Fruit fly (Drosophila melanogaster) whole organism, embryonic: Measurements from ENCODE around the gene Rab40.
A peak's percentile ranks its signal among the peaks of the same experiment; 100 is the strongest.

Experiments
- ATbp ChIP-seq: fragments of 200-800 bp; sonication (Bioruptor generic); optimal IDR thresholded peaks from 2 replicates; lab custom pipeline; 2017; ENCODE audit warnings: missing biosample characterization, mild to moderate bottlenecking, missing genetic modification characterization, missing genetic modification reagents
- Antp ChIP-seq: fragments of 200-800 bp; sonication (Bioruptor generic); optimal IDR thresholded peaks from 3 replicates; lab custom pipeline; 2016; ENCODE audit warnings: missing biosample characterization, missing genetic modification characterization
- Asciz ChIP-seq: fragments of 200-800 bp; sonication (Bioruptor generic); optimal IDR thresholded peaks from 2 replicates; lab custom pipeline; 2017; ENCODE audit warnings: missing biosample characterization, mild to moderate bottlenecking, missing genetic modification characterization, missing genetic modification reagents
- CG10147 ChIP-seq: fragments of 200-800 bp; sonication (Bioruptor generic); optimal IDR thresholded peaks from 2 replicates; lab custom pipeline; 2019; ENCODE audit warnings: missing biosample characterization, mild to moderate bottlenecking, missing genetic modification characterization, moderate library complexity
- CG10543 ChIP-seq: fragments of 200-800 bp; sonication (Bioruptor generic); optimal IDR thresholded peaks from 3 replicates; lab custom pipeline; 2017; ENCODE audit warnings: missing biosample characterization, mild to moderate bottlenecking, missing genetic modification characterization, moderate library complexity
- CG10654 ChIP-seq: fragments of 200-800 bp; sonication (Bioruptor generic); optimal IDR thresholded peaks from 2 replicates; lab custom pipeline; 2016; ENCODE audit warnings: missing biosample characterization, missing genetic modification characterization
- CG11085 ChIP-seq: fragments of 200-800 bp; sonication (Bioruptor generic); IDR thresholded peaks from 2 replicates; pipeline ENCODE4 v1.3.6; 2022; ENCODE audit warnings: missing biosample characterization, missing genetic modification characterization
- CG11695 ChIP-seq: fragments of 200-800 bp; sonication (Bioruptor generic); IDR thresholded peaks from 3 replicates; pipeline ENCODE4 v1.3.6; 2022; ENCODE audit warnings: missing biosample characterization, missing genetic modification characterization
- CG12071 ChIP-seq: fragments of 200-800 bp; sonication (Bioruptor generic); optimal IDR thresholded peaks from 3 replicates; lab custom pipeline; 2018; ENCODE audit warnings: missing biosample characterization, mild to moderate bottlenecking, missing genetic modification characterization
- CG13624 ChIP-seq: fragments of 200-800 bp; sonication (Bioruptor generic); optimal IDR thresholded peaks from 2 replicates; lab custom pipeline; 2016; ENCODE audit warnings: missing biosample characterization, missing genetic modification characterization
- CG17186 ChIP-seq: fragments of 200-800 bp; sonication (Bioruptor generic); optimal IDR thresholded peaks from 3 replicates; lab custom pipeline; 2017; ENCODE audit warnings: missing biosample characterization, missing genetic modification reagents, missing genetic modification characterization
- CG31441 ChIP-seq: fragments of 200-800 bp; sonication (Bioruptor generic); IDR thresholded peaks from 2 replicates; pipeline ENCODE4 v1.3.6; 2022; ENCODE audit warnings: missing biosample characterization, missing genetic modification characterization
- CG3995 ChIP-seq: fragments of 200-800 bp; sonication (Bioruptor generic); optimal IDR thresholded peaks from 3 replicates; lab custom pipeline; 2016; ENCODE audit warnings: missing biosample characterization, missing genetic modification characterization
- CG5245 ChIP-seq: fragments of 200-800 bp; sonication (Bioruptor generic); optimal IDR thresholded peaks from 3 replicates; lab custom pipeline; 2016; ENCODE audit warnings: missing biosample characterization, missing genetic modification characterization
- CG5953 ChIP-seq: fragments of 200-800 bp; sonication (Bioruptor generic); IDR thresholded peaks from 2 replicates; pipeline ENCODE4 v1.3.6; 2022; ENCODE audit warnings: missing biosample characterization, missing genetic modification characterization
- CG6654 ChIP-seq: fragments of 200-800 bp; sonication (Bioruptor generic); optimal IDR thresholded peaks from 2 replicates; lab custom pipeline; 2017; ENCODE audit warnings: missing biosample characterization, mild to moderate bottlenecking, missing genetic modification characterization
- CG6813 ChIP-seq: fragments of 200-800 bp; sonication (Bioruptor generic); optimal IDR thresholded peaks from 2 replicates; lab custom pipeline; 2017; ENCODE audit warnings: missing biosample characterization, missing genetic modification characterization, mild to moderate bottlenecking, moderate library complexity, missing genetic modification reagents
- CG7963 ChIP-seq: fragments of 200-800 bp; sonication (Bioruptor generic); IDR thresholded peaks from 3 replicates; pipeline ENCODE4 v1.3.6; 2022; ENCODE audit warnings: missing biosample characterization, missing genetic modification characterization; ENCODE audit not compliant: partially characterized antibody
- CG8281 ChIP-seq: fragments of 200-800 bp; sonication (Bioruptor generic); optimal IDR thresholded peaks from 2 replicates; lab custom pipeline; 2018; ENCODE audit warnings: missing biosample characterization, mild to moderate bottlenecking, missing genetic modification characterization, moderate library complexity
- CG9817 ChIP-seq: fragments of 200-800 bp; sonication (Bioruptor generic); optimal IDR thresholded peaks from 2 replicates; lab custom pipeline; 2018; ENCODE audit warnings: missing biosample characterization, mild to moderate bottlenecking, missing genetic modification characterization, moderate library complexity
- Dbx ChIP-seq: fragments of 200-800 bp; sonication (Bioruptor generic); IDR thresholded peaks from 3 replicates; pipeline ENCODE4 v1.3.6; 2022; ENCODE audit warnings: missing biosample characterization, missing genetic modification characterization
- Doc2 ChIP-seq: fragments of 200-800 bp; sonication (Bioruptor generic); IDR thresholded peaks from 2 replicates; pipeline ENCODE4 v1.3.6; 2022; ENCODE audit warnings: missing biosample characterization, missing genetic modification characterization
- Doc3 ChIP-seq: fragments of 200-800 bp; sonication (Bioruptor generic); IDR thresholded peaks from 3 replicates; pipeline ENCODE4 v1.3.6; 2022; ENCODE audit warnings: missing biosample characterization, missing genetic modification characterization; ENCODE audit not compliant: partially characterized antibody
- Fer1 ChIP-seq: fragments of 200-800 bp; sonication (Bioruptor generic); optimal IDR thresholded peaks from 2 replicates; lab custom pipeline; 2017; ENCODE audit warnings: missing biosample characterization, mild to moderate bottlenecking, missing genetic modification characterization
- HLH3B ChIP-seq: fragments of 200-800 bp; sonication (Bioruptor generic); IDR thresholded peaks from 2 replicates; pipeline ENCODE4 v1.3.6; 2022; ENCODE audit warnings: missing biosample characterization, missing genetic modification characterization
- HLHmδ ChIP-seq: fragments of 200-800 bp; sonication (Bioruptor generic); optimal IDR thresholded peaks from 2 replicates; lab custom pipeline; 2018; ENCODE audit warnings: missing biosample characterization, mild to moderate bottlenecking, missing genetic modification characterization, moderate library complexity
- HmgZ ChIP-seq: fragments of 200-800 bp; sonication (Bioruptor generic); optimal IDR thresholded peaks from 2 replicates; lab custom pipeline; 2018; ENCODE audit warnings: missing biosample characterization, mild to moderate bottlenecking, missing genetic modification characterization
- Hmr ChIP-seq: fragments of 200-800 bp; sonication (Bioruptor generic); optimal IDR thresholded peaks from 3 replicates; lab custom pipeline; 2017; ENCODE audit warnings: mild to moderate bottlenecking, missing biosample characterization, missing genetic modification reagents, missing genetic modification characterization
- Hr39 ChIP-seq: fragments of >200 bp; optimal IDR thresholded peaks from 2 replicates; lab custom pipeline; 2017
- Lim3 ChIP-seq: fragments of 200-800 bp; sonication (Bioruptor generic); IDR thresholded peaks from 2 replicates; pipeline ENCODE4 v1.3.6; 2022; ENCODE audit warnings: missing biosample characterization, missing genetic modification characterization
- ase ChIP-seq: fragments of 200-800 bp; sonication (Bioruptor generic); IDR thresholded peaks from 3 replicates; pipeline ENCODE4 v1.3.6; 2022; ENCODE audit warnings: missing biosample characterization, missing genetic modification characterization
- danr ChIP-seq: fragments of 200-800 bp; sonication (Bioruptor generic); IDR thresholded peaks from 2 replicates; pipeline ENCODE4 v1.3.6; 2022; ENCODE audit warnings: missing biosample characterization, missing genetic modification characterization
- ftz-f1 ChIP-seq: fragments of 200-800 bp; sonication (Bioruptor generic); optimal IDR thresholded peaks from 2 replicates; lab custom pipeline; 2016; ENCODE audit warnings: missing biosample characterization, missing genetic modification characterization
- gce ChIP-seq: fragments of 200-800 bp; sonication (Bioruptor generic); IDR thresholded peaks from 3 replicates; pipeline ENCODE4 v1.3.6; 2022; ENCODE audit warnings: missing biosample characterization, missing genetic modification characterization
- grau ChIP-seq: fragments of 200-800 bp; optimal IDR thresholded peaks from 3 replicates; lab custom pipeline; 2019; ENCODE audit warnings: missing biosample characterization, mild to moderate bottlenecking, missing genetic modification characterization, moderate library complexity
- h ChIP-seq: fragments of >200 bp; optimal IDR thresholded peaks from 2 replicates; lab custom pipeline; 2017
- lola ChIP-seq, 3 experiments: fragments of >200 bp in 2 of 3; fragments of 200-800 bp in 1 of 3; sonication (Bioruptor generic) in 1 of 3; optimal IDR thresholded peaks; 2 replicates each; lab custom pipeline; 2017 to 2019; ENCODE audit warnings: missing biosample characterization in 3 of 3, missing genetic modification characterization in 3 of 3, mild to moderate bottlenecking in 1 of 3, moderate library complexity in 1 of 3
- lov ChIP-seq, 2 experiments: fragments of 200-800 bp in 1 of 2; fragments of >200 bp in 1 of 2; sonication (Bioruptor generic) in 1 of 2; IDR thresholded peaks in 1 of 2; optimal IDR thresholded peaks in 1 of 2; 2 replicates in 1 of 2; 3 replicates in 1 of 2; pipeline versions ENCODE4 v1.3.6 to Lab custom; 2017 to 2022; ENCODE audit warnings: missing biosample characterization in 1 of 2, missing genetic modification characterization in 1 of 2
- luna ChIP-seq: fragments of 200-800 bp; sonication (Bioruptor generic); optimal IDR thresholded peaks from 2 replicates; lab custom pipeline; 2016; ENCODE audit warnings: missing biosample characterization, missing genetic modification characterization
- nom ChIP-seq: fragments of 200-800 bp; sonication (Bioruptor generic); optimal IDR thresholded peaks from 2 replicates; lab custom pipeline; 2017; ENCODE audit warnings: missing biosample characterization, missing genetic modification characterization, mild to moderate bottlenecking, moderate library complexity, missing genetic modification reagents
- pan ChIP-seq, 4 experiments: fragments of >200 bp in 3 of 4; fragments of 200-800 bp in 1 of 4; sonication (Bioruptor generic) in 1 of 4; optimal IDR thresholded peaks in 3 of 4; IDR thresholded peaks in 1 of 4; 2 replicates each; pipeline versions ENCODE4 v1.3.6 to Lab custom; 2017 to 2022; ENCODE audit warnings: missing biosample characterization in 2 of 4, missing genetic modification characterization in 2 of 4, mixed read lengths in 1 of 4
- ro ChIP-seq: fragments of 200-800 bp; sonication (Bioruptor generic); IDR thresholded peaks from 2 replicates; pipeline ENCODE4 v1.3.6; 2022; ENCODE audit warnings: missing biosample characterization, missing genetic modification characterization
- run ChIP-seq: fragments of 200-800 bp; sonication (Bioruptor generic); optimal IDR thresholded peaks from 3 replicates; lab custom pipeline; 2018; ENCODE audit warnings: missing biosample characterization, mild to moderate bottlenecking, missing genetic modification characterization
- sd ChIP-seq: fragments of 200-800 bp; sonication (Bioruptor generic); optimal IDR thresholded peaks from 3 replicates; lab custom pipeline; 2018; ENCODE audit warnings: missing biosample characterization, mild to moderate bottlenecking, missing genetic modification characterization, moderate library complexity
- so ChIP-seq: fragments of 200-800 bp; sonication (Bioruptor generic); IDR thresholded peaks from 3 replicates; pipeline ENCODE4 v1.3.6; 2022; ENCODE audit warnings: missing biosample characterization, missing genetic modification characterization
- sug ChIP-seq: fragments of 200-800 bp; optimal IDR thresholded peaks from 2 replicates; lab custom pipeline; 2019; ENCODE audit warnings: missing biosample characterization, mild to moderate bottlenecking, missing genetic modification characterization, moderate library complexity
- tap ChIP-seq: fragments of 200-800 bp; optimal IDR thresholded peaks from 3 replicates; lab custom pipeline; 2019; ENCODE audit warnings: missing biosample characterization, mild to moderate bottlenecking, missing genetic modification characterization, moderate library complexity
- vnd ChIP-seq: fragments of 200-800 bp; sonication (Bioruptor generic); IDR thresholded peaks from 3 replicates; pipeline ENCODE4 v1.3.6; 2022; ENCODE audit warnings: missing biosample characterization, missing genetic modification characterization; ENCODE audit not compliant: partially characterized antibody

The Rab40 gene

dm6 chrX:12470187-12470931, 7.4 kb upstream of the Rab40 start (continued):
- peak; percentile 50 for TF ChIP-seq Asciz (GFP tag; lab: Kevin White, UChicago)
- no peak for TF ChIP-seq lov (optimal IDR thresholded peaks at IDR 0.05; lab: Kevin White, UChicago)
- TF ChIP-seq lov (GFP tag; IDR thresholded peaks at IDR 0.05; lab: Robert Waterston, UW), result no peak
- no peak for TF ChIP-seq CG7963
- TF ChIP-seq luna (GFP tag; lab: Kevin White, UChicago), result no peak
- TF ChIP-seq Fer1 (GFP tag; lab: Kevin White, UChicago), result peak; percentile 56
- no peak for TF ChIP-seq Antp (GFP tag; lab: Kevin White, UChicago)
- peak; percentile 59 for TF ChIP-seq CG9817 (tag; lab: Kevin White, UChicago)
- peak; percentile 23 for TF ChIP-seq ATbp (GFP tag; lab: Kevin White, UChicago)
- peak; percentile 78 for TF ChIP-seq Dbx
- peak; percentile 64 for TF ChIP-seq CG11695
- peak; percentile 65 for TF ChIP-seq Hmr (GFP tag; lab: Kevin White, UChicago)
- TF ChIP-seq CG10147 (GFP tag; lab: Kevin White, UChicago), result peak; percentile 71
- TF ChIP-seq grau, result peak; percentile 79
- no peak for TF ChIP-seq HLHmδ (GFP tag; lab: Kevin White, UChicago)
- peak; percentile 43 for TF ChIP-seq CG6813 (GFP tag; lab: Kevin White, UChicago)
- peak; percentile 32 for TF ChIP-seq sd (tag; lab: Kevin White, UChicago)
- TF ChIP-seq CG5245 (GFP tag; lab: Kevin White, UChicago), result no peak
- TF ChIP-seq pan (optimal IDR thresholded peaks at IDR 0.05; lab: Kevin White, UChicago), result no peak
- TF ChIP-seq pan (GFP tag; optimal IDR thresholded peaks at IDR 0.05 in 1 of 2, IDR thresholded peaks at IDR 0.05 in 1 of 2), result peak in 1 of 2 experiments; percentile 79
- no peak for TF ChIP-seq CG12071 (GFP tag; lab: Kevin White, UChicago)
- peak in 1 of 3 experiments; percentile 2 for TF ChIP-seq lola (GFP tag; optimal IDR thresholded peaks at IDR 0.05; lab: Kevin White, UChicago)
- TF ChIP-seq sug (tag; lab: Kevin White, UChicago), result peak; percentile 44
- peak; percentile 32 for TF ChIP-seq nom (GFP tag; lab: Kevin White, UChicago)
- TF ChIP-seq CG3995 (GFP tag; lab: Kevin White, UChicago), result no peak
- TF ChIP-seq CG13624 (GFP tag; lab: Kevin White, UChicago), result peak; percentile 48
- TF ChIP-seq Doc3 (GFP tag; lab: Robert Waterston, UW), result no peak
- TF ChIP-seq danr (GFP tag; lab: Robert Waterston, UW), result 0 out of 2 replicates have a peak, but pooled peaks have one; percentile 40
- peak; percentile 62; the same call in 1 of the 2 replicates for TF ChIP-seq HLH3B
- TF ChIP-seq CG31441 (GFP tag; lab: Robert Waterston, UW), result 0 out of 2 replicates have a peak, but pooled peaks have one; percentile 31
- no peak for TF ChIP-seq Doc2 (GFP tag; lab: Robert Waterston, UW)
- peak; percentile 21 for TF ChIP-seq tap (tag; lab: Kevin White, UChicago)
- no peak for TF ChIP-seq vnd (GFP tag; lab: Robert Waterston, UW)
- TF ChIP-seq ro, result no peak
- 0 out of 3 replicates have a peak, but pooled peaks have one; percentile 39 for TF ChIP-seq gce (GFP tag; lab: Robert Waterston, UW)
- TF ChIP-seq run (tag; lab: Kevin White, UChicago), result no peak
- no peak for TF ChIP-seq HmgZ (tag; lab: Kevin White, UChicago)
- no peak for TF ChIP-seq ase (GFP tag; lab: Robert Waterston, UW)
- no peak for TF ChIP-seq h (lab: Kevin White, UChicago)
- 0 out of 2 replicates have a peak, but pooled peaks have one; percentile 23 for TF ChIP-seq CG11085
- no peak for TF ChIP-seq CG17186
- TF ChIP-seq Hr39 (lab: Kevin White, UChicago), result no peak
- TF ChIP-seq ftz-f1, result no peak
- TF ChIP-seq so, result peak; percentile 75; the same call in 2 of the 3 replicates
- peak; percentile 28 for TF ChIP-seq CG6654 (GFP tag; lab: Kevin White, UChicago)
- TF ChIP-seq CG10654 (GFP tag; lab: Kevin White, UChicago), result no peak
- TF ChIP-seq CG8281 (tag; lab: Kevin White, UChicago), result peak; percentile 30
- TF ChIP-seq Lim3 (GFP tag; lab: Robert Waterston, UW), result no peak
- TF ChIP-seq CG10543 (GFP tag; lab: Kevin White, UChicago), result peak; percentile 26
- TF ChIP-seq CG5953 (GFP tag; lab: Robert Waterston, UW), result no peak
